Fruit fly (Drosophila melanogaster): ENCODE measurements around the gene CG10165.

Gene CG10165

DNA sequence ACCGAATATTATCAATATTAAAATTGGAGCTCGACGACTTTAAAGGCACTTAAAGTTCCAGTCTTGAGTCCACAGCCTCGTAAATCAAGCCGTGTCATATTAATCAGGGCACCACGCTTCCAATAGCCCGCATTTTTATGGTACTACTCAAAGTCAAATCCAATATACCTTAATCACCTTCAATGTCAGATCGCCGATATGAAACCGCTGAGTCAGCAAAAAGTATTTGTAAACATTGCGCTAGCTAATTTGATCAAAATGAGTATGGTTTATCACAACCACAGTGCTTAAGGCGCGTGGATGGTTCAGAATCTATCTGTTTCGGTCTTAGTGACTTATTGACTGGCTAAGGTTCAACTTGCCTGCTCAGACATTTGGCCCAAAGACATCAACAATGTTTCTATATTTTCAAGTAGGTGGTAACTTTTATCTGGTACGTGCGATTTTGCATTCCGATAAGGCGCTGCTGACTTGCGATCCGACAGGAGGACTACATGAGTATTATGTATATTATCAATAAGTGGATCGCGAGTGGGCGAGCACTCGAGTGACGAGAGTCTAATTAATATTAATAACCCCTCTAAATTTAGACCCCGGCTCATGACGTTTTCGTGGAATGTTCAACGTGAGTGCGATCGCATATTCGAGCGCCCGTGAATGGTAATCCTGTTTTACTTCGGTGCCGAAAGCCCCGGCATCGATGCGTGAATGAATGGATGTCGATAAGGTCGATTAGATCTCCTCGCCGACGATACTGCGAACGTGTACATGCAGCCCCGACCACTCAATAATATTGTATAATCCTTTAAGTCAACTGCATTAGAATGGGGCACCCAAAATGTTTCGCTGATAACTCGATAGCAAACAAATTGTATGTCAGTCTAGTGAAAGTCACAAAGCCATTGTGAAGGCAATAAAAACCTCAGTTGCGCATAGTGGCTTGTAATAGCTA lies 33.2 kb upstream of the CG10165 start, which contains the start of gene CG13078:
CG13078 (plus strand) TSS at position 902 of the 952 bp plus-strand sequence.
- TF ChIP-seq CG8478 (optimal IDR thresholded peaks at IDR 0.05) (no peak), CTCF (optimal IDR thresholded peaks at IDR 0.05) (no peak)

- no peak for TF ChIP-seq CTCF (optimal IDR thresholded peaks at IDR 0.05)
- no peak for TF ChIP-seq CG8478 (optimal IDR thresholded peaks at IDR 0.05)
Observed at dm6 chr2L:19549412-19549811, 19.3 kb upstream of the CG10165 start.

- TF ChIP-seq CTCF (optimal IDR thresholded peaks at IDR 0.05) (no peak), CG8478 (optimal IDR thresholded peaks at IDR 0.05) (no peak)
Observed at dm6 chr2L:19548158-19548557, 18.1 kb upstream of the CG10165 start, which contains the start of gene Tep4. Tep4 (plus strand) TSS chr2L:19548507.

dm6 chr2L:19546869-19547710 lies 17.0 kb upstream of the CG10165 start, which contains the start of gene CG10337:
CG10337 (minus strand) TSS chr2L:19546959.
- TF ChIP-seq CTCF (optimal IDR thresholded peaks at IDR 0.05) (no peak), CG8478 (optimal IDR thresholded peaks at IDR 0.05) (no peak)

- TF ChIP-seq CG8478 (optimal IDR thresholded peaks at IDR 0.05) (no peak), CTCF (optimal IDR thresholded peaks at IDR 0.05) (no peak)
Observed at dm6 chr2L:19543010-19543564, 13.0 kb upstream of the CG10165 start.

DNA sequence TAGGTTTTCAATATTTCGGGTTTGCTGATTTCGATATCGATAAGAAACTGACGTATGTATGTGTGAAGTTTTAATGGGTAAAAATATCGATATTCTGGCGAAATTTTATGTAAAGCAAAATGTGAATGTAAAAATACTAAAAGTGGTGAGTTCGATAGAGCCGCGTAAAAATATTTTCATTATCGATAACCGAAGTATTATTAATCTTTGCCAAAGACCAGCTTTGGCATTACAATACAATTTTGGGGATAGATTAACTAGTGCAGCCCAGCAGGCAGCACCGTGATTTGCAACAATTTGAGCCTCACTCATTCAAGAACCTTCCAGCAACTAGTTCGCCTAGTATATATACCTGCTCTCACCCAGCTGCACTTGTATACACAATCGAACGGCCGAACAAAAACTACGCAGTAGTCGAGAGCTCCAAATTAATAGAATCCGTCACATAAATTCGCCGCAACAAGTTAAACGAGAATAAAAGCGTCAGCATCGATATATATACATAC lies 12.2 kb upstream of the CG10165 start:
- TF ChIP-seq CG8478 (optimal IDR thresholded peaks at IDR 0.05) (no peak), CTCF (optimal IDR thresholded peaks at IDR 0.05) (no peak)

dm6 chr2L:19540307-19540706 lies 10.2 kb upstream of the CG10165 start, which contains the start of gene CG13081:
CG13081 (plus strand) TSS chr2L:19540607.
- no peak for TF ChIP-seq CG8478 (optimal IDR thresholded peaks at IDR 0.05)
- no peak for TF ChIP-seq CTCF (optimal IDR thresholded peaks at IDR 0.05)

DNA sequence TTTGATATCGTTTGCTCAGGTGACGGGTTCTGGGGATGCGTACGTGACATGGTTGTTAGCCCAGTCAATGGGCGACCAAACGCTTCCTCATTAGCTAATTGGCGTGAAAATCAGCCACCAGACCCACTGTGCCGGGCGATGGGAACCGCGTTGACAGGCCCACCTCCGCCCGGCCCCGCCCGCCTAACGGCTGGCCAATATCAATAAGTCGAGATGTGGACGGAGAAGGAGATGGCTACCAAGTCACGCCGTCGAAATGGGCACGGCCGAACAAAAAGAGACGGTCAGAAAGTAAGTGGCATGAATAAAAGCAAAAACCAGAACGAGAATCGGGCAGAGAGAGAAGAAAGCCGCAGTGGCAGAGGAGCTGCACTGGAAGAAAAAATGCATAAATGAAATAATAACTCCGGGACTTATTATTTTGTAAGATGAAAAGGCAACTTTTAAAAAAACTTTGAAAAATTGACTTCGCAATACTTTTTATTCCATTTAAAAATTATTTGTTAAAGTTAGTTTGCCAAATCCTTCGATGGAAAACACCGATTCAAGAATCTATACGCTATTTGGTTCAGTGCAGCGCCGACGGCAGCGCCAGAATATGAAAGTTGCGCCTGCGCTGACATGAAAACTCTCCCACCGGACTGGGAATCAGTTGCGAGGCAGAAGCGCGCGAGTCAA lies 7.8 kb upstream of the CG10165 start, which contains the start of gene CG13082:
CG13082 (plus strand) TSS at position 647 of the 678 bp plus-strand sequence.
- TF ChIP-seq CTCF (optimal IDR thresholded peaks at IDR 0.05): no peak
- no peak for TF ChIP-seq CG8478 (optimal IDR thresholded peaks at IDR 0.05)

- TF ChIP-seq CTCF (optimal IDR thresholded peaks at IDR 0.05) (no peak), CG8478 (optimal IDR thresholded peaks at IDR 0.05) (no peak)
Observed at dm6 chr2L:19535234-19535633, 5.1 kb upstream of the CG10165 start, which contains the start of gene CG31697. CG31697 (plus strand) TSS chr2L:19535448.

dm6 chr2L:19533247-19533646 lies 3.1 kb upstream of the CG10165 start, which contains the start of gene CG33116:
CG33116 (plus strand) TSS chr2L:19533479.
- TF ChIP-seq CG8478 (optimal IDR thresholded peaks at IDR 0.05): no peak
- TF ChIP-seq CTCF (optimal IDR thresholded peaks at IDR 0.05): no peak

DNA sequence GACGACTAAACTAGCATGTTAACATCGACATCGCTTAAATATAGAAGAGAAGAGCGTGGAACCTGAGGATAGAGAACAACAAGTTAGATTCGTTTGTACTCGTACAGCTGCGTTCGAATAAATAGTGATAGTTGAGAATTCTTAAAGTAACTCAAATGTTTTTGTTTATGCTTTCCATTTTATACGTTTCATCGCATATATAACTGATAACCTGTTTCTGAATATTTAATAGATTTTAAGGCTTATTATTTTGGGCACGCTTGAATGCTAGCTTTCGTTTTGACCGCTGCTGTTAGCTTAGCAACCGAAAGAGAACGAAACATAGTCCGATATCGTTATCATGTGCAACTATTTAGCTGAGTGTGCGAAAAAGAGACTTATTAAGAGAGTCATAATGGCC lies 1.8 kb downstream of the CG10165 start:
- TF ChIP-seq CTCF (optimal IDR thresholded peaks at IDR 0.05): no peak
- TF ChIP-seq CG8478 (optimal IDR thresholded peaks at IDR 0.05): no peak

DNA sequence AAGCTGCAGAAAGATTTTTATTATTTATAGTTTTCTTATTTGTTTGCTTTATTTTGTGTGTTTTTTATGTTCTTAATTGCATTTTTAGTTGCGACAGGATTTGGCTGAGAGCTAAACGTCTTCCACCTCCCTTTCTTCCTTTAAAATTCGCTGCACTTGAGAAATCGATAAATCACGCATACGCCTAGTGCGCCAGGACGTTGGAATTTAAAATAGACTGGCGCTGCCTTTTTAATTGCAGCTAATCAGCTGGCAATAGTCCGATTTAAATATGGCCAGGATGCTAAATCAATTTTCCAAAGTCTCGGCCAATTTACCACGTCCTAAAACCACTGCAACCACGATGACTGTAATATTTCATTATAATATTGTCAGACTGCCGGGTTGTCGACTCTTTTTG lies 3.3 kb downstream of the CG10165 start:
- TF ChIP-seq CG8478 (optimal IDR thresholded peaks at IDR 0.05): no peak
- no peak for TF ChIP-seq CTCF (optimal IDR thresholded peaks at IDR 0.05)

dm6 chr2L:19526316-19526715 lies 3.8 kb downstream of the CG10165 start, which contains the start of the genes Dpm1 and CG10137:
Dpm1 (minus strand) TSS chr2L:19526368.
CG10137 (plus strand) TSS chr2L:19526686.
- TF ChIP-seq CG8478 (optimal IDR thresholded peaks at IDR 0.05) (no peak), CTCF (optimal IDR thresholded peaks at IDR 0.05) (no peak)

DNA sequence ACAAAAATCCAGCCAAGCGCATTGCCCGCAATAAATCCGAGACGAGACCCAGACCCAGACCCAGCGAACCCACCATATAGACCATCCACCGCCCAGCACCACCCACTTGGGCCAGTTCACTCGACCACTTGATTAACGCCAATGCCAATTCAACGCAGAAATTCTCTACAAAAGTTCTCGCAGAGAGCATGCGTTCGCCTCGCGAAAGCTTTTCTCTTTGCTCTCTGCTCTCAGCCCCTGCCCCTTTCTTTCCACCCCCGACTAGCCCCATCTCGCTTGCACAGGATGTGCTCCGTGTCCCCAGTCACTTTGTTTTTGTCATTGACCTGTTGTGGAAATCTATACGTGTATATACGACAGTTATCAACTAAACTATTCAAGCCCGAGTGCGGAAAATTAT lies 10.5 kb downstream of the CG10165 start:
- TF ChIP-seq CTCF (optimal IDR thresholded peaks at IDR 0.05) (no peak), CG8478 (optimal IDR thresholded peaks at IDR 0.05) (no peak)
